Fruit fly (Drosophila melanogaster): ENCODE measurements around the gene lush.

Gene lush

DNA sequence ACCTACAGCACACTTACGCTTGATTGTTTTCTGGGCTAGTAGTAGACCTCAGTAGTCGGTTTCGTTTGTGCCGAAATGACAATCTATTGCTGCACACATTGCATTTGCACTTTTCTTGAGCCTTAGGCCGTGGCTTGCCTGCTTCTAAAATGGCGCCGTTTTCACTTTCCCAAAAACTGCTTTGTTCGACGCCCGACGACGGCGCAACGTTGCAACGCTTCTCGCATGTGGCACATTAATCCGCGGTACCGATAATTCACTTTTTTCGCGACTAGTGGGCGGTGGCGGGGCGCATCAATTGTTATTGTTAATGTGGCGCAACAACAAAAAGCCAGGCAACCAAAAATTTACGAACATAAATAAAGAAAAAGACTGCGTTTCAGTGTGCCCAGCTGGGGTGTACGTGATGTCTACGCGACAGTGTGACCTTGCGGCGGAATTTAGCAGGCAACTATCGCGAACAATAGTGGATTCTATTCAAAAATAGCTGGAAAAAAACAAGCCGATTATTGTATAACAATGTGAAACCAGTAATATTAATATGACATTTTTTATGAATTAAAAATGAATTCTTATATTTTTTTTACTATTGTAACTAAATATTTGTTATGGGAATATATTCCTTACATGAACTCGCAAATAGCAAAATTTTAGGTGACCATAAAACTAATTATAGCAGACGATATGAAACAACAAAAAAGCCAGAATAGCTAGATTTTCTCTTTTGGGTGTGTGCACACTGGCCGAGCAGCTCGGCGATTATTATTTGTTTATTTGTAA lies 7.3 kb downstream of the lush start, which contains the start of the genes ash1 and Taf6 (continued):
- TF ChIP-seq stc (GFP tag; IDR thresholded peaks at IDR 0.05) (no peak), HmgZ (tag; optimal IDR thresholded peaks at IDR 0.05) (no peak), slou (GFP tag; optimal IDR thresholded peaks at IDR 0.05) (no peak), en (GFP tag; optimal IDR thresholded peaks at IDR 0.05) (no peak), HLH3B (GFP tag; IDR thresholded peaks at IDR 0.05) (no peak), CG43689 (GFP tag; IDR thresholded peaks at IDR 0.05) (no peak), Usf (GFP tag; optimal IDR thresholded peaks at IDR 0.05) (no peak), sisA (GFP tag; IDR thresholded peaks at IDR 0.05) (no peak), ham (GFP tag; IDR thresholded peaks at IDR 0.05) (no peak), lab (GFP tag; optimal IDR thresholded peaks at IDR 0.05) (no peak), Mes4 (GFP tag; optimal IDR thresholded peaks at IDR 0.05) (no peak), Xrp1 (GFP tag; IDR thresholded peaks at IDR 0.05) (no peak), Spps (tag; optimal IDR thresholded peaks at IDR 0.05) (no peak), sna (GFP tag; IDR thresholded peaks at IDR 0.05; ENCODE audit: partially characterized antibody) (no peak; the same call in 1 of the 2 replicates), crc (GFP tag; optimal IDR thresholded peaks at IDR 0.05) (no peak), lmd (GFP tag; IDR thresholded peaks at IDR 0.05) (no peak), CG6765 (GFP tag; optimal IDR thresholded peaks at IDR 0.05) (no peak), gfzf (GFP tag; optimal IDR thresholded peaks at IDR 0.05) (peak; percentile 80), Blimp-1 (GFP tag; optimal IDR thresholded peaks at IDR 0.05) (peak; percentile 81), her (GFP tag; optimal IDR thresholded peaks at IDR 0.05) (no peak), CG7556 (GFP tag; optimal IDR thresholded peaks at IDR 0.05) (no peak), Sry-β (GFP tag; optimal IDR thresholded peaks at IDR 0.05) (peak; percentile 86), so (GFP tag; IDR thresholded peaks at IDR 0.05) (no peak), CG10654 (GFP tag; optimal IDR thresholded peaks at IDR 0.05) (no peak), exex (tag; optimal IDR thresholded peaks at IDR 0.05) (no peak), CG6791 (GFP tag; IDR thresholded peaks at IDR 0.05; ENCODE audit: partially characterized antibody) (peak; percentile 67), Eip74EF (GFP tag; optimal IDR thresholded peaks at IDR 0.05) (no peak), sd (tag; optimal IDR thresholded peaks at IDR 0.05) (no peak), CG17361 (GFP tag; IDR thresholded peaks at IDR 0.05) (no peak), cas (GFP tag; IDR thresholded peaks at IDR 0.05) (no peak), ro (GFP tag; IDR thresholded peaks at IDR 0.05) (no peak), CG17385 (GFP tag; optimal IDR thresholded peaks at IDR 0.05) (no peak), CG13894 (tag; optimal IDR thresholded peaks at IDR 0.05) (no peak), CG9609 (GFP tag; optimal IDR thresholded peaks at IDR 0.05) (no peak), phol (tag; optimal IDR thresholded peaks at IDR 0.05) (peak; percentile 71), br (optimal IDR thresholded peaks at IDR 0.05) (no peak), Nf-YB (GFP tag; optimal IDR thresholded peaks at IDR 0.05) (no peak), Sox102F (GFP tag; optimal IDR thresholded peaks at IDR 0.05) (no peak), CG13624 (GFP tag; optimal IDR thresholded peaks at IDR 0.05) (no peak), Optix (GFP tag; IDR thresholded peaks at IDR 0.05) (no peak), CG9727 (GFP tag; optimal IDR thresholded peaks at IDR 0.05) (peak; percentile 5), CG6683 (GFP tag; optimal IDR thresholded peaks at IDR 0.05) (no peak), Bteb2 (GFP tag; optimal IDR thresholded peaks at IDR 0.05) (no peak), CG4707 (GFP tag; optimal IDR thresholded peaks at IDR 0.05) (no peak), Rfx (GFP tag; IDR thresholded peaks at IDR 0.05) (peak; percentile 35; the same call in 1 of the 2 replicates), CG3847 (GFP tag; IDR thresholded peaks at IDR 0.05) (peak; percentile 29; the same call in 1 of the 2 replicates), CG15011 (GFP tag; optimal IDR thresholded peaks at IDR 0.05) (no peak), CoRest (tag; optimal IDR thresholded peaks at IDR 0.05) (peak; percentile 48), Dref (GFP tag; IDR thresholded peaks at IDR 0.05) (peak; percentile 30; the same call in 1 of the 2 replicates), pum (GFP tag; optimal IDR thresholded peaks at IDR 0.05) (no peak)
